Fruit fly (Drosophila melanogaster): ENCODE data around the gene FucTA.

DNA sequence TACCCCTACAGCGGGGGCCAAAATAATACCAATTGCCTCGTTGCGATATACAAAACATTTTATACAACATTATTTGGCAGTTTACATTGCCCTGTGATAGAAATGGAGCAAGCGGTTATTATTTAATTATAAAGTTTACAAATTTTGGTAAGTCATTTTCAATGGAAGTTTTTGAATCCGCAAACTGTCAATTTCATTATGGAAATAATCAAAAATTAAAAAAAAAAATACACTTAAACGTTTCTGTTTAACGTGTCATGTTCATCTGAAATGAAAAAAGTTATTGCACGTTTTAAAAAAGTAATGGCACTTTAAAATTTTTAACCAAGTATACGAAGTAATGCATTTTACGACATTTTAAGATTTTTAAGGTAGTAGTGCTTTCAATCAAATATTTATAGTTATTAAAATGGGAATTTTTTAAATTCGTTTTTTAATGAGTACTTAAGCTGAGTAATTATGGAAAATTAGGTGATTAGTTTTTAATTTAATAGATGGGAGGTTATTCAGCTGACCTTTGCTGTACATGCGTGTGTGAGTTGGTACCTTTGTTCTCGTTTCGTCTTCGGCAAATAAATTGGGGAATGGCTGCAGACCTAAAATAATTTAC is 49.9 kb downstream of the FucTA start:
- TF ChIP-seq CTCF (optimal IDR thresholded peaks at IDR 0.05) (no peak), CG8478 (optimal IDR thresholded peaks at IDR 0.05) (no peak)
